Fruit fly (Drosophila melanogaster): ENCODE data around the gene Golgin104.

Gene Golgin104

DNA sequence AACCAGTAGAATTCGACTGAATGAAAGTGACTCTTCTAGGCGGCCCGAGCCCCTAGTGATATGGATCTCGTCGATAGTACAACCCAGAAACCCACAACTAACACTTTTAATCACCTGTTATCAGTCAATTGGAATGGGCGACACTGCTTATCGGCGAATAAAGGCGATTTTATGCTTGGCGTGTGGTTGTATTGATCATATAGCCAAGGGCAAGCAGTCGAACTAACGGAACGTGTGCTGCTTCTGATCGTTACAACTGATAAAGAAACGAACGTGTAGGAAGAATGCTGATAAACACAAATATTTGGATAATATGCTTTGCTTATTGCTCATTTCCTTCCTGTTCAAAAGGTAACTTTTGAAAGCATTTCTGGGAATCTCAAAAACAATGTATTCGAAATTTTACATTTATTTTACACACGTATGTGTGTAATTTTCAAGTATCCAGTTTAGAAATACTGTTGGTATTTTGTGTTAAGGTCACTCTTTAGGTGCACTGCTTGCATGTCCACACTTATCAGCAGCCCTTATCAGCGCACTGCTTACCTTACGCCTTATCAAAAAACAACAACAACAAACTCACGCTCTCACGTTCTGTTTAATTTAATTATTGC, 29.5 kb upstream of the Golgin104 start, which contains the start of gene Agpat4 (continued):
- TF ChIP-seq ind (GFP tag; optimal IDR thresholded peaks at IDR 0.05): no peak
- TF ChIP-seq CG3838 (GFP tag; optimal IDR thresholded peaks at IDR 0.05): no peak
- TF ChIP-seq CG30431 (GFP tag; optimal IDR thresholded peaks at IDR 0.05): no peak
- TF ChIP-seq CG2875 (GFP tag; optimal IDR thresholded peaks at IDR 0.05): no peak
- no peak for TF ChIP-seq br (optimal IDR thresholded peaks at IDR 0.05)
- no peak for TF ChIP-seq lola (GFP tag; optimal IDR thresholded peaks at IDR 0.05)
- TF ChIP-seq CG6254 (GFP tag; optimal IDR thresholded peaks at IDR 0.05): no peak
- no peak for TF ChIP-seq pnt (GFP tag; optimal IDR thresholded peaks at IDR 0.05)
- no peak for TF ChIP-seq trh (GFP tag; optimal IDR thresholded peaks at IDR 0.05)
- TF ChIP-seq CG18011 (GFP tag; optimal IDR thresholded peaks at IDR 0.05): no peak
- no peak for TF ChIP-seq CG3847 (GFP tag; IDR thresholded peaks at IDR 0.05)
- no peak for TF ChIP-seq CG11085 (GFP tag; IDR thresholded peaks at IDR 0.05)
- TF ChIP-seq CG8359 (GFP tag; optimal IDR thresholded peaks at IDR 0.05; ENCODE audit: borderline replicate concordance): no peak
- TF ChIP-seq Dll (GFP tag; IDR thresholded peaks at IDR 0.05; ENCODE audit: partially characterized antibody): no peak
- no peak for TF ChIP-seq HLH3B (GFP tag; IDR thresholded peaks at IDR 0.05)
- no peak for TF ChIP-seq CG14667 (GFP tag; IDR thresholded peaks at IDR 0.05)
- TF ChIP-seq odd (GFP tag; optimal IDR thresholded peaks at IDR 0.05): no peak
- TF ChIP-seq HLH54F (GFP tag; optimal IDR thresholded peaks at IDR 0.05): no peak
- no peak for TF ChIP-seq CG15479 (GFP tag; optimal IDR thresholded peaks at IDR 0.05)
- no peak for TF ChIP-seq CG7271 (tag; optimal IDR thresholded peaks at IDR 0.05)
- no peak for TF ChIP-seq wor (GFP tag; IDR thresholded peaks at IDR 0.05)
- TF ChIP-seq croc (GFP tag; conservative IDR thresholded peaks at IDR 0.05): no peak
- TF ChIP-seq toy (GFP tag; IDR thresholded peaks at IDR 0.05): no peak
- TF ChIP-seq CG15269 (tag; optimal IDR thresholded peaks at IDR 0.05): no peak
- TF ChIP-seq hkb (optimal IDR thresholded peaks at IDR 0.05): no peak
- TF ChIP-seq hkb (GFP tag; IDR thresholded peaks at IDR 0.05): no peak
- TF ChIP-seq CG4404 (GFP tag; IDR thresholded peaks at IDR 0.05): no peak
- no peak for TF ChIP-seq Kr (GFP tag; optimal IDR thresholded peaks at IDR 0.05)
- peak; percentile 99 for TF ChIP-seq sug (tag; optimal IDR thresholded peaks at IDR 0.05)
- TF ChIP-seq fd102C (GFP tag; optimal IDR thresholded peaks at IDR 0.05): no peak
- TF ChIP-seq hb (GFP tag; IDR thresholded peaks at IDR 0.05; ENCODE audit: partially characterized antibody): no peak
- TF ChIP-seq C15 (GFP tag; IDR thresholded peaks at IDR 0.05): no peak
- no peak for TF ChIP-seq CG2120 (GFP tag; optimal IDR thresholded peaks at IDR 0.05)
- TF ChIP-seq CG11723 (GFP tag; optimal IDR thresholded peaks at IDR 0.05): no peak
- TF ChIP-seq pzg (GFP tag; optimal IDR thresholded peaks at IDR 0.05): peak; percentile 67
- TF ChIP-seq HLH4C (GFP tag; IDR thresholded peaks at IDR 0.05; ENCODE audit: partially characterized antibody): peak; percentile 55; the same call in 1 of the 3 replicates
- TF ChIP-seq CG2712 (tag; optimal IDR thresholded peaks at IDR 0.05): peak; percentile 6
- TF ChIP-seq so (GFP tag; IDR thresholded peaks at IDR 0.05): no peak
- peak; percentile 34 for TF ChIP-seq Hey (tag; optimal IDR thresholded peaks at IDR 0.05)
- no peak for TF ChIP-seq CG14860 (GFP tag; IDR thresholded peaks at IDR 0.05; ENCODE audit: partially characterized antibody)
- no peak for TF ChIP-seq tin (GFP tag; optimal IDR thresholded peaks at IDR 0.05)
- no peak for TF ChIP-seq CG12219 (GFP tag; optimal IDR thresholded peaks at IDR 0.05)
- no peak for TF ChIP-seq CG4282 (GFP tag; optimal IDR thresholded peaks at IDR 0.05)
- TF ChIP-seq CG5953 (GFP tag; IDR thresholded peaks at IDR 0.05): no peak
- no peak for TF ChIP-seq esg (GFP tag; conservative IDR thresholded peaks at IDR 0.05)
- TF ChIP-seq zf30C (GFP tag; optimal IDR thresholded peaks at IDR 0.05): no peak
- no peak for TF ChIP-seq fd96Cb (tag; optimal IDR thresholded peaks at IDR 0.05)
- no peak for TF ChIP-seq nerfin-1 (tag; optimal IDR thresholded peaks at IDR 0.05)
- no peak for TF ChIP-seq Antp (GFP tag; optimal IDR thresholded peaks at IDR 0.05)
- TF ChIP-seq CG8290 (GFP tag; optimal IDR thresholded peaks at IDR 0.05): peak; percentile 84
- TF ChIP-seq CG8290 (tag; optimal IDR thresholded peaks at IDR 0.05): peak; percentile 61 to 76
- TF ChIP-seq CG14441 (GFP tag; IDR thresholded peaks at IDR 0.05): no peak
